Fruit fly (Drosophila melanogaster) whole organism, embryonic: Measurements from ENCODE around the gene CG3434.
A peak's percentile ranks its signal among the peaks of the same experiment; 100 is the strongest.

Source experiments
- ATbp ChIP-seq: fragments of 200-800 bp; sonication (Bioruptor generic); optimal IDR thresholded peaks from 2 replicates; lab custom pipeline; 2017; ENCODE audit warnings: missing biosample characterization, mild to moderate bottlenecking, missing genetic modification characterization, missing genetic modification reagents
- Adf1 ChIP-seq: fragments of 200-800 bp; sonication (Bioruptor generic); IDR thresholded peaks from 2 replicates; pipeline ENCODE4 v1.3.6; 2022; ENCODE audit warnings: missing biosample characterization, missing genetic modification characterization
- Bgb ChIP-seq: fragments of 200-800 bp; sonication (Bioruptor generic); IDR thresholded peaks from 2 replicates; pipeline ENCODE4 v1.3.6; 2022; ENCODE audit warnings: missing biosample characterization, missing genetic modification characterization; ENCODE audit not compliant: partially characterized antibody
- Blimp-1 ChIP-seq: fragments of 200-800 bp; sonication (Bioruptor generic); optimal IDR thresholded peaks from 3 replicates; lab custom pipeline; 2018; ENCODE audit warnings: missing biosample characterization, missing genetic modification characterization, mild to moderate bottlenecking, moderate library complexity, missing genetic modification reagents
- CG10321 ChIP-seq: fragments of 200-800 bp; sonication (Bioruptor generic); IDR thresholded peaks from 2 replicates; pipeline ENCODE4 v1.3.6; 2022; ENCODE audit warnings: missing biosample characterization, missing genetic modification characterization
- CG12769 ChIP-seq: fragments of 200-800 bp; sonication (Bioruptor generic); optimal IDR thresholded peaks from 2 replicates; lab custom pipeline; 2019; ENCODE audit warnings: missing biosample characterization, mild to moderate bottlenecking, missing genetic modification characterization, moderate library complexity
- CG13123 ChIP-seq: fragments of 200-800 bp; sonication (Bioruptor generic); optimal IDR thresholded peaks from 2 replicates; lab custom pipeline; 2016; ENCODE audit warnings: missing biosample characterization, missing genetic modification characterization
- CG13624 ChIP-seq: fragments of 200-800 bp; sonication (Bioruptor generic); optimal IDR thresholded peaks from 2 replicates; lab custom pipeline; 2016; ENCODE audit warnings: missing biosample characterization, missing genetic modification characterization
- CG14050 ChIP-seq: fragments of 200-800 bp; sonication (Bioruptor generic); IDR thresholded peaks from 3 replicates; pipeline ENCODE4 v1.3.6; 2022; ENCODE audit warnings: missing biosample characterization, missing genetic modification characterization
- CG14667 ChIP-seq: fragments of 200-800 bp; sonication (Bioruptor generic); IDR thresholded peaks from 2 replicates; pipeline ENCODE4 v1.3.6; 2022; ENCODE audit warnings: missing biosample characterization, missing genetic modification characterization
- CG14965 ChIP-seq: fragments of 200-800 bp; sonication (Bioruptor generic); optimal IDR thresholded peaks from 2 replicates; lab custom pipeline; 2016; ENCODE audit warnings: missing biosample characterization, missing genetic modification characterization, borderline replicate concordance
- CG15696 ChIP-seq: fragments of 200-800 bp; sonication (Bioruptor generic); optimal IDR thresholded peaks from 2 replicates; lab custom pipeline; 2019; ENCODE audit warnings: missing biosample characterization, mild to moderate bottlenecking, missing genetic modification characterization, moderate library complexity
- CG1832 ChIP-seq: fragments of 200-800 bp; sonication (Bioruptor generic); optimal IDR thresholded peaks from 2 replicates; lab custom pipeline; 2017; ENCODE audit warnings: missing biosample characterization, mild to moderate bottlenecking, missing genetic modification characterization, inconsistent platforms
- CG30403 ChIP-seq: fragments of 200-800 bp; sonication (Bioruptor generic); optimal IDR thresholded peaks from 3 replicates; lab custom pipeline; 2016; ENCODE audit warnings: missing biosample characterization, missing genetic modification characterization
- CG33557 ChIP-seq: fragments of 200-800 bp; sonication (Bioruptor generic); optimal IDR thresholded peaks from 2 replicates; lab custom pipeline; 2019; ENCODE audit warnings: missing biosample characterization, mild to moderate bottlenecking, missing genetic modification characterization, moderate library complexity
- CG3995 ChIP-seq: fragments of 200-800 bp; sonication (Bioruptor generic); optimal IDR thresholded peaks from 3 replicates; lab custom pipeline; 2016; ENCODE audit warnings: missing biosample characterization, missing genetic modification characterization
- CG4424 ChIP-seq: fragments of 200-800 bp; sonication (Bioruptor generic); optimal IDR thresholded peaks from 3 replicates; lab custom pipeline; 2016; ENCODE audit warnings: missing biosample characterization, missing genetic modification characterization
- CG4730 ChIP-seq: fragments of 200-800 bp; sonication (Bioruptor generic); IDR thresholded peaks from 2 replicates; pipeline ENCODE4 v1.3.6; 2022; ENCODE audit warnings: missing biosample characterization, missing genetic modification characterization
- CG5180 ChIP-seq: fragments of 200-800 bp; sonication (Bioruptor generic); optimal IDR thresholded peaks from 3 replicates; lab custom pipeline; 2017; ENCODE audit warnings: missing biosample characterization, missing genetic modification characterization, mild to moderate bottlenecking, moderate library complexity, missing genetic modification reagents
- CG6683 ChIP-seq: fragments of 200-800 bp; sonication (Bioruptor generic); optimal IDR thresholded peaks from 2 replicates; lab custom pipeline; 2017; ENCODE audit warnings: missing biosample characterization, mild to moderate bottlenecking, missing genetic modification characterization, missing genetic modification reagents
- CG6765 ChIP-seq: fragments of 200-800 bp; sonication (Bioruptor generic); optimal IDR thresholded peaks from 3 replicates; lab custom pipeline; 2017; ENCODE audit warnings: missing biosample characterization, mild to moderate bottlenecking, missing genetic modification characterization
- CG9817 ChIP-seq: fragments of 200-800 bp; sonication (Bioruptor generic); optimal IDR thresholded peaks from 2 replicates; lab custom pipeline; 2018; ENCODE audit warnings: missing biosample characterization, mild to moderate bottlenecking, missing genetic modification characterization, moderate library complexity
- Dfd ChIP-seq, 2 experiments: fragments of >200 bp; optimal IDR thresholded peaks; 2 replicates each; lab custom pipeline; 2017; ENCODE audit warnings: missing biosample characterization in 2 of 2, missing genetic modification characterization in 2 of 2
- Elba2 ChIP-seq: fragments of 200-800 bp; sonication (Bioruptor generic); optimal IDR thresholded peaks from 3 replicates; lab custom pipeline; 2016; ENCODE audit warnings: missing biosample characterization, missing genetic modification characterization
- Hand ChIP-seq: fragments of 200-800 bp; sonication (Bioruptor generic); optimal IDR thresholded peaks from 2 replicates; lab custom pipeline; 2017; ENCODE audit warnings: mild to moderate bottlenecking, missing biosample characterization, missing genetic modification reagents, missing genetic modification characterization
- Hey ChIP-seq: fragments of 200-800 bp; sonication (Bioruptor generic); optimal IDR thresholded peaks from 3 replicates; lab custom pipeline; 2018; ENCODE audit warnings: missing biosample characterization, mild to moderate bottlenecking, missing genetic modification characterization
- Mrtf ChIP-seq: fragments of 200-800 bp; sonication (Bioruptor generic); IDR thresholded peaks from 3 replicates; pipeline ENCODE4 v1.3.6; 2022; ENCODE audit warnings: missing biosample characterization, missing genetic modification characterization
- Myb ChIP-seq: fragments of 200-800 bp; sonication (Bioruptor generic); optimal IDR thresholded peaks from 2 replicates; lab custom pipeline; 2016; ENCODE audit warnings: missing biosample characterization, missing genetic modification characterization
- Neu2 ChIP-seq: fragments of 200-800 bp; sonication (Bioruptor generic); optimal IDR thresholded peaks from 3 replicates; lab custom pipeline; 2016; ENCODE audit warnings: missing biosample characterization, missing genetic modification characterization, borderline replicate concordance
- Opbp ChIP-seq: fragments of 200-800 bp; sonication (Bioruptor generic); IDR thresholded peaks from 3 replicates; pipeline ENCODE4 v1.3.6; 2022; ENCODE audit warnings: missing biosample characterization, missing genetic modification characterization; ENCODE audit not compliant: partially characterized antibody
- Pdp1 ChIP-seq, 2 experiments: fragments of 200-800 bp; sonication (Bioruptor generic); optimal IDR thresholded peaks; 3 replicates each; lab custom pipeline; 2016; ENCODE audit warnings: missing biosample characterization in 2 of 2, missing genetic modification characterization in 2 of 2, mild to moderate bottlenecking in 1 of 2, moderate library complexity in 1 of 2
- Ptx1 ChIP-seq: fragments of 200-800 bp; sonication (Bioruptor generic); IDR thresholded peaks from 2 replicates; pipeline ENCODE4 v1.3.6; 2022; ENCODE audit warnings: missing biosample characterization, missing genetic modification characterization
- Spps ChIP-seq: fragments of 200-800 bp; sonication (Bioruptor generic); optimal IDR thresholded peaks from 2 replicates; lab custom pipeline; 2018; ENCODE audit warnings: missing biosample characterization, mild to moderate bottlenecking, missing genetic modification characterization
- Trl ChIP-seq, 3 experiments: fragments of >200 bp in 2 of 3; fragments of 200-800 bp in 1 of 3; sonication (Bioruptor generic) in 1 of 3; optimal IDR thresholded peaks; 2 replicates in 1 of 3; 3 replicates in 2 of 3; lab custom pipeline; 2016 to 2017; ENCODE audit warnings: missing biosample characterization in 1 of 3, missing genetic modification characterization in 1 of 3
- exex ChIP-seq: fragments of 200-800 bp; sonication (Bioruptor generic); optimal IDR thresholded peaks from 4 replicates; lab custom pipeline; 2018; ENCODE audit warnings: missing biosample characterization, mild to moderate bottlenecking, missing genetic modification characterization, moderate library complexity
- hb ChIP-seq: fragments of 200-800 bp; sonication (Bioruptor generic); IDR thresholded peaks from 3 replicates; pipeline ENCODE4 v1.3.6; 2022; ENCODE audit warnings: missing biosample characterization, missing genetic modification characterization; ENCODE audit not compliant: partially characterized antibody
- jumu ChIP-seq: fragments of 200-800 bp; sonication (Bioruptor generic); optimal IDR thresholded peaks from 3 replicates; lab custom pipeline; 2016; ENCODE audit warnings: missing biosample characterization, missing genetic modification characterization
- kni ChIP-seq: fragments of 200-800 bp; sonication (Bioruptor generic); optimal IDR thresholded peaks from 3 replicates; lab custom pipeline; 2017; ENCODE audit warnings: mild to moderate bottlenecking, missing biosample characterization, missing genetic modification reagents, missing genetic modification characterization
- luna ChIP-seq: fragments of 200-800 bp; sonication (Bioruptor generic); optimal IDR thresholded peaks from 2 replicates; lab custom pipeline; 2016; ENCODE audit warnings: missing biosample characterization, missing genetic modification characterization
- pfk ChIP-seq: fragments of 200-800 bp; sonication (Bioruptor generic); optimal IDR thresholded peaks from 2 replicates; lab custom pipeline; 2018; ENCODE audit warnings: missing biosample characterization, mild to moderate bottlenecking, missing genetic modification characterization, moderate library complexity
- psq ChIP-seq: fragments of 200-800 bp; sonication (Bioruptor generic); optimal IDR thresholded peaks from 2 replicates; lab custom pipeline; 2017; ENCODE audit warnings: missing biosample characterization, missing genetic modification characterization
- run ChIP-seq: fragments of 200-800 bp; sonication (Bioruptor generic); optimal IDR thresholded peaks from 3 replicates; lab custom pipeline; 2018; ENCODE audit warnings: missing biosample characterization, mild to moderate bottlenecking, missing genetic modification characterization
- salm ChIP-seq: fragments of 200-800 bp; sonication (Bioruptor generic); optimal IDR thresholded peaks from 2 replicates; lab custom pipeline; 2018; ENCODE audit warnings: missing biosample characterization, mild to moderate bottlenecking, missing genetic modification characterization
- sens ChIP-seq: fragments of 200-800 bp; sonication (Bioruptor generic); peaks from one replicate; lab custom pipeline; 2016; ENCODE audit warnings: missing biosample characterization, missing genetic modification characterization
- sima ChIP-seq: fragments of 200-800 bp; sonication (Bioruptor generic); optimal IDR thresholded peaks from 2 replicates; lab custom pipeline; 2016; ENCODE audit warnings: missing biosample characterization, missing genetic modification characterization
- tgo ChIP-seq: fragments of 200-800 bp; sonication (Bioruptor generic); IDR thresholded peaks from 3 replicates; pipeline ENCODE4 v1.3.6; 2022; ENCODE audit warnings: missing biosample characterization, missing genetic modification characterization
- tin ChIP-seq: fragments of 200-800 bp; sonication (Bioruptor generic); optimal IDR thresholded peaks from 3 replicates; lab custom pipeline; 2016; ENCODE audit warnings: missing biosample characterization, missing genetic modification characterization
- usp ChIP-seq: fragments of >200 bp; optimal IDR thresholded peaks from 2 replicates; lab custom pipeline; 2017; ENCODE audit warnings: missing biosample characterization, missing genetic modification characterization

CG3434 gene

DNA sequence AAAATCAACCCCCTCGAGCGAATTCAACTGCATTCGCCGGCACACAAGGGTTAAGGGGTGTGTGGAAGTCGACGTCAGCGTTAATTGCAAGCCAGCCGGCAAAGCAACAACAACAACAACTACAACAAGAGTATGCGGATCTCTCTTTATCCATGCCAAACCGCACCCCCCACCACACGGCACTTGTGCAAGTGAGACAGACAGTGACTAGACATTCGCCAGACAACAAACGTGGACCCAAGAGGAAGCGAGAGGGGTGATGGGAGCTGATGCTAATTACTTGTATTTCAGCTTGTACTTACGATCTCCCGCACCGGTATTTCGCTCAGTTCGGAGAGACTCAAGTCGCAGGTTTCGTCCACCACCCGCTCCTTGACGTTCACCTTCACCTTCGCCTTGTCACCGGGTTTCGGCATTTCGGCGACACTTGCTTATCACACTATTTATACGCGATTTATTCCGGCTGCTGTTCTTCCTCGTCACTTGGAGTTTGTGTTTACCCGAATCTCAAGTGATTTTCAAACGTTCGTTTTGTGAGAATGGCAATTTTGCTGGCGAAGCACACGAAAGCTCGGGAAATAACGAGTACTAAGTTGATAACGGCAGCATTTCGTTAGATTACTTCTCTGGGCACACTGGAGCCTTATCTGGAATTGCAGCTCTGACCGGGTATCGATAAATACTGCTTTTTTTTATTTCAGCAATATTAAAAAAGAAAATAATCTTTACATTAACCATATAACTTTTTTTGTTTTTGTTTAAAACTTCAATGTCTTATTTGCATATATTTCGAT is 48.6 kb upstream of the CG3434 start, which contains the start of gene CG3408 (continued):
- TF ChIP-seq CG12769 (peak; percentile 57), CG4730 (no peak), pfk (peak; percentile 14), run (tag; lab: Kevin White, UChicago) (no peak), Trl (optimal IDR thresholded peaks at IDR 0.05; lab: Kevin White, UChicago) (peak in 1 of 2 experiments; percentile 20), Trl (GFP tag; optimal IDR thresholded peaks at IDR 0.05; lab: Kevin White, UChicago) (no peak), CG5180 (GFP tag; lab: Kevin White, UChicago) (no peak), Hey (tag; lab: Kevin White, UChicago) (no peak), Mrtf (GFP tag; lab: Robert Waterston, UW) (no peak), psq (no peak), CG14667 (no peak), jumu (GFP tag; lab: Kevin White, UChicago) (no peak), exex (tag; lab: Kevin White, UChicago) (peak; percentile 76), Neu2 (no peak), CG33557 (GFP tag; lab: Kevin White, UChicago) (no peak), tin (GFP tag; lab: Kevin White, UChicago) (no peak), CG13123 (GFP tag; lab: Kevin White, UChicago) (no peak), CG14050 (no peak), Pdp1 (GFP tag; optimal IDR thresholded peaks at IDR 0.05; lab: Kevin White, UChicago) (peak in 1 of 2 experiments; percentile 50), Dfd (GFP tag; optimal IDR thresholded peaks at IDR 0.05; lab: Kevin White, UChicago) (no peak), Elba2 (GFP tag; lab: Kevin White, UChicago) (no peak), Bgb (GFP tag; lab: Robert Waterston, UW) (no peak; the same call in 1 of the 2 replicates), sens (GFP tag; lab: Kevin White, UChicago) (peak; percentile 84), sima (no peak), CG15696 (tag; lab: Kevin White, UChicago) (no peak), Opbp (0 out of 3 replicates have a peak, but pooled peaks have one; percentile 7), luna (GFP tag; lab: Kevin White, UChicago) (no peak), Hand (GFP tag; lab: Kevin White, UChicago) (no peak), CG6765 (GFP tag; lab: Kevin White, UChicago) (no peak), Myb (GFP tag; lab: Kevin White, UChicago) (peak; percentile 46), Blimp-1 (no peak), CG3995 (GFP tag; lab: Kevin White, UChicago) (peak; percentile 95), ATbp (GFP tag; lab: Kevin White, UChicago) (no peak), CG4424 (GFP tag; lab: Kevin White, UChicago) (no peak), tgo (GFP tag; lab: Robert Waterston, UW) (0 out of 3 replicates have a peak, but pooled peaks have one; percentile 10), CG14965 (GFP tag; lab: Kevin White, UChicago) (no peak), CG9817 (tag; lab: Kevin White, UChicago) (no peak), Adf1 (peak; percentile 21; the same call in 1 of the 2 replicates), Spps (tag; lab: Kevin White, UChicago) (no peak), salm (no peak), Ptx1 (GFP tag; lab: Robert Waterston, UW) (no peak), kni (GFP tag; lab: Kevin White, UChicago) (peak; percentile 7), CG30403 (GFP tag; lab: Kevin White, UChicago) (no peak), CG10321 (peak; percentile 80), hb (no peak), CG6683 (no peak), CG13624 (GFP tag; lab: Kevin White, UChicago) (no peak), usp (no peak), CG1832 (peak; percentile 82)
